Fruit fly (Drosophila melanogaster): Measurements from ENCODE around the gene Srp54.

The Srp54 gene

dm6 chr2L:9954696-9955095 lies 42.0 kb downstream of the Srp54 start:
- TF ChIP-seq CG32264 (GFP tag; optimal IDR thresholded peaks at IDR 0.05) (no peak), Sp1 (GFP tag; optimal IDR thresholded peaks at IDR 0.05) (no peak), Myc (optimal IDR thresholded peaks at IDR 0.05) (no peak), Vsx2 (GFP tag; optimal IDR thresholded peaks at IDR 0.05; ENCODE audit: partially characterized antibody) (no peak), lola (GFP tag; optimal IDR thresholded peaks at IDR 0.05) (no peak), rgr (GFP tag; optimal IDR thresholded peaks at IDR 0.05) (no peak), usp (GFP tag; optimal IDR thresholded peaks at IDR 0.05) (no peak), N (GFP tag; optimal IDR thresholded peaks at IDR 0.05) (no peak), br (GFP tag; optimal IDR thresholded peaks at IDR 0.05) (no peak), foxo (GFP tag; optimal IDR thresholded peaks at IDR 0.05) (no peak), sv (GFP tag; optimal IDR thresholded peaks at IDR 0.05) (no peak), jim (GFP tag; optimal IDR thresholded peaks at IDR 0.05) (no peak), pan (optimal IDR thresholded peaks at IDR 0.05) (no peak), Jra (GFP tag; optimal IDR thresholded peaks at IDR 0.05) (no peak), HLH106 (tag; optimal IDR thresholded peaks at IDR 0.05) (no peak), ey (GFP tag; optimal IDR thresholded peaks at IDR 0.05) (no peak), dmrt93B (GFP tag; optimal IDR thresholded peaks at IDR 0.05) (no peak)

DNA sequence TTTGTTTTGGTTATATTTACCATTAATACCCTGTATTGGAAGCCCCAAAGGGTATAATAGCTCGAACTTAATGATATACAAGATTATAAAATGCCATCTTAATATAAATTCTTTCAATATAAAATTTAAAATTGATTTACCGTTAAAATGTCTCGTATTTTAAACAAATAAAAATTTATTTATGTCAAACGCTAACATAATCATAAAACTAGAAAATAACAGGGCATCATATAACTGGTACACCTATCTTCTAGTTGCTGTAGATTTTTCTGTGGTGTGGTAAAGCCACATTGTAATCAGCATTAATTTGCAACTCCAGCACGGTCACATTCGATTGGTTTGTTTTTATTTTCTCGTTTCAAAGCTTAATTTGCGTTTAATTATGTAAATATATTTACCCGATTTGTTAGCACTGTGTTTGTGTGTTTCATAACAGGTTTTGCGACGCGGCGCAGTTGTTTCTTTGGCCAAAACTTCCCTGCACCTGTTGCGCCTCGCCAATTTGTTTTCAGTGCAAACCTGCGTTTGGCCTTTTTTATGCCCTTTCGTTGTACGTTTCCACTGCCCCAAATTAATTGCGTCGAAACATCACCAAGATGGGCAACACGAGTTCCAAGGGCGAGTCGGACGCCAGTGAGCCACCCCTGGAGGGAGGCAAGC lies 44.4 kb downstream of the Srp54 start, which contains the start of the genes CG4658 and CG5846:
TSS of gene CG4658 (plus strand) at position 140 of the 660 bp plus-strand sequence.
TSS of gene CG5846 (minus strand) at position 245 of the 660 bp plus-strand sequence.
- TF ChIP-seq CG9705 (GFP tag; optimal IDR thresholded peaks at IDR 0.05) (peak; percentile 73), pan (optimal IDR thresholded peaks at IDR 0.05) (peak; percentile 85), dsf (GFP tag; optimal IDR thresholded peaks at IDR 0.05; ENCODE audit: borderline replicate concordance) (peak; percentile 69), sv (GFP tag; optimal IDR thresholded peaks at IDR 0.05) (peak; percentile 92), Dif (GFP tag; optimal IDR thresholded peaks at IDR 0.05; ENCODE audit: partially characterized antibody) (no peak), dmrt93B (GFP tag; optimal IDR thresholded peaks at IDR 0.05) (no peak), Hnf4 (GFP tag; optimal IDR thresholded peaks at IDR 0.05) (peak; percentile 93), ey (GFP tag; optimal IDR thresholded peaks at IDR 0.05) (peak; percentile 90), Sp1 (GFP tag; optimal IDR thresholded peaks at IDR 0.05) (peak; percentile 92), rgr (GFP tag; optimal IDR thresholded peaks at IDR 0.05) (peak; percentile 95), foxo (GFP tag; optimal IDR thresholded peaks at IDR 0.05) (peak in 1 of 2 experiments; percentile 95), Mio (GFP tag; optimal IDR thresholded peaks at IDR 0.05) (peak; percentile 53), Rel (GFP tag; optimal IDR thresholded peaks at IDR 0.05) (no peak), Rel (tag; optimal IDR thresholded peaks at IDR 0.05) (peak; percentile 69), Jra (GFP tag; optimal IDR thresholded peaks at IDR 0.05) (peak; percentile 91), CG32264 (GFP tag; optimal IDR thresholded peaks at IDR 0.05) (peak; percentile 48), GATAd (GFP tag; optimal IDR thresholded peaks at IDR 0.05) (no peak), h (GFP tag; optimal IDR thresholded peaks at IDR 0.05) (peak; percentile 93), N (GFP tag; optimal IDR thresholded peaks at IDR 0.05) (no peak), HLH106 (tag; optimal IDR thresholded peaks at IDR 0.05) (peak; percentile 93), woc (GFP tag; optimal IDR thresholded peaks at IDR 0.05) (peak; percentile 94), Abd-B (GFP tag; optimal IDR thresholded peaks at IDR 0.05) (no peak), fru (GFP tag; optimal IDR thresholded peaks at IDR 0.05) (peak; percentile 90), br (GFP tag; optimal IDR thresholded peaks at IDR 0.05) (peak; percentile 83), dl (GFP tag; optimal IDR thresholded peaks at IDR 0.05; ENCODE audit: insufficient read depth in 1 of 2, partially characterized antibody in 2 of 2) (no peak), OdsH (GFP tag; optimal IDR thresholded peaks at IDR 0.05) (peak; percentile 96), psq (GFP tag; optimal IDR thresholded peaks at IDR 0.05) (peak; percentile 91)

dm6 chr2L:9960758-9961157 lies 48.0 kb downstream of the Srp54 start:
- no peak for TF ChIP-seq Rel (GFP tag; optimal IDR thresholded peaks at IDR 0.05)
- peak; percentile 82 for TF ChIP-seq Rel (tag; optimal IDR thresholded peaks at IDR 0.05)
- no peak for TF ChIP-seq dmrt93B (GFP tag; optimal IDR thresholded peaks at IDR 0.05)

dm6 chr2L:9963603-9964042 lies 50.9 kb downstream of the Srp54 start, which contains the start of gene CG5850:
Gene CG5850 (minus strand): TSS chr2L:9963949.
- TF ChIP-seq dmrt93B (GFP tag; optimal IDR thresholded peaks at IDR 0.05) (no peak), HLH106 (tag; optimal IDR thresholded peaks at IDR 0.05) (peak; percentile 24), sv (GFP tag; optimal IDR thresholded peaks at IDR 0.05) (no peak), Sp1 (GFP tag; optimal IDR thresholded peaks at IDR 0.05) (peak; percentile 42), rgr (GFP tag; optimal IDR thresholded peaks at IDR 0.05) (peak; percentile 61), Dfd (GFP tag; optimal IDR thresholded peaks at IDR 0.05) (no peak), foxo (GFP tag; optimal IDR thresholded peaks at IDR 0.05) (peak in 1 of 2 experiments; percentile 14)
